Fruit fly (Drosophila melanogaster) whole organism, adult: ENCODE results near the gene Mi-2.

Source experiments
- CG14711 ChIP-seq: fragments of 200-800 bp; sonication (Bioruptor generic); optimal IDR thresholded peaks from 2 replicates; lab custom pipeline; 2018; ENCODE audit warnings: missing biosample characterization, mild to moderate bottlenecking, missing genetic modification characterization, moderate library complexity
- CG1620 ChIP-seq: fragments of 200-800 bp; sonication (Bioruptor generic); optimal IDR thresholded peaks from 2 replicates; lab custom pipeline; 2016; ENCODE audit warnings: missing biosample characterization, missing genetic modification characterization
- CG33017 ChIP-seq: fragments of 200-800 bp; sonication (Bioruptor generic); optimal IDR thresholded peaks from 2 replicates; lab custom pipeline; 2018; ENCODE audit warnings: missing biosample characterization, mild to moderate bottlenecking, missing genetic modification characterization, moderate library complexity
- CG7045 ChIP-seq: fragments of 200-800 bp; sonication (Bioruptor generic); optimal IDR thresholded peaks from 2 replicates; lab custom pipeline; 2017; ENCODE audit warnings: missing biosample characterization, mild to moderate bottlenecking, missing genetic modification characterization
- Hr96 ChIP-seq: fragments of 200-800 bp; sonication (Bioruptor generic); optimal IDR thresholded peaks from 2 replicates; lab custom pipeline; 2016; ENCODE audit warnings: missing biosample characterization, missing genetic modification characterization
- cic ChIP-seq: fragments of 200-800 bp; sonication (Bioruptor generic); optimal IDR thresholded peaks from 2 replicates; lab custom pipeline; 2017; ENCODE audit warnings: missing biosample characterization, mild to moderate bottlenecking, missing genetic modification characterization, moderate library complexity
- cnc ChIP-seq, 2 experiments: fragments of >200 bp; optimal IDR thresholded peaks; 2 replicates each; lab custom pipeline; 2017
- ovo ChIP-seq: fragments of 200-800 bp; sonication (Bioruptor generic); optimal IDR thresholded peaks from 2 replicates; lab custom pipeline; 2016; ENCODE audit warnings: missing biosample characterization, missing genetic modification characterization

dm6 chr3L:19900184-19901089 is 9.6 kb downstream of the Mi-2 start:
- no peak for TF ChIP-seq Hr96
- TF ChIP-seq CG14711 (tag; lab: Kevin White, UChicago) = no peak
- no peak for TF ChIP-seq CG1620 (GFP tag; lab: Kevin White, UChicago)
- TF ChIP-seq ovo (GFP tag; lab: Kevin White, UChicago) = no peak
- TF ChIP-seq CG33017 (tag; lab: Kevin White, UChicago) = no peak
- no peak for TF ChIP-seq cnc (optimal IDR thresholded peaks at IDR 0.05; lab: Kevin White, UChicago)
- TF ChIP-seq CG7045 (GFP tag; lab: Kevin White, UChicago) = no peak
- peak; percentile 56 for TF ChIP-seq cic
